Worm (Caenorhabditis elegans) whole organism, midembryonic: Measurements from ENCODE around the gene chil-11.

ENCODE experiments used
- T22C8.4 ChIP-seq: fragments of 200-800 bp; sonication (Bioruptor generic); IDR thresholded peaks from 2 replicates; pipeline ENCODE4 v1.3.6; 2022; ENCODE audit warnings: missing genetic modification characterization, missing compliant biosample characterization
- cog-1 ChIP-seq: sonication (generic microtip); optimal IDR thresholded peaks from 2 replicates; lab custom pipeline; 2016; ENCODE audit warnings: missing genetic modification characterization, missing compliant biosample characterization
- flt-1 ChIP-seq: fragments of 200-800 bp; sonication (Bioruptor generic); IDR thresholded peaks from 2 replicates; pipeline ENCODE4 v1.3.6; 2022; ENCODE audit warnings: missing genetic modification characterization, missing compliant biosample characterization
- klf-2 ChIP-seq: fragments of 200-800 bp; sonication (Bioruptor generic); conservative IDR thresholded peaks from 2 replicates; pipeline ENCODE4 v1.3.6; 2022; ENCODE audit warnings: missing genetic modification reagents, missing genetic modification characterization, missing compliant biosample characterization
- med-1 ChIP-seq: sonication (generic microtip); optimal IDR thresholded peaks from 2 replicates; lab custom pipeline; 2017; ENCODE audit warnings: missing genetic modification characterization, mild to moderate bottlenecking, missing compliant biosample characterization, antibody characterized with exemption, missing genetic modification reagents; ENCODE audit not compliant: insufficient read depth
- ref-1 ChIP-seq: fragments of 200-800 bp; sonication (Bioruptor generic); conservative IDR thresholded peaks from 2 replicates; pipeline ENCODE4 v1.3.6; 2022; ENCODE audit warnings: missing genetic modification reagents, missing genetic modification characterization, missing compliant biosample characterization
- tab-1 ChIP-seq: fragments of 200-800 bp; sonication (Bioruptor generic); IDR thresholded peaks from 2 replicates; pipeline ENCODE4 v1.3.6; 2022; ENCODE audit warnings: missing genetic modification characterization, missing compliant biosample characterization
- ztf-23 ChIP-seq: fragments of 200-800 bp; sonication (Bioruptor generic); IDR thresholded peaks from 2 replicates; pipeline ENCODE4 v1.3.6; 2022; ENCODE audit warnings: missing genetic modification reagents, missing genetic modification characterization, missing compliant biosample characterization
- ztf-29 ChIP-seq: fragments of 200-800 bp; sonication (Bioruptor generic); IDR thresholded peaks from 2 replicates; pipeline ENCODE4 v1.3.6; 2022; ENCODE audit warnings: missing genetic modification reagents, missing genetic modification characterization, missing compliant biosample characterization

Gene chil-11

DNA sequence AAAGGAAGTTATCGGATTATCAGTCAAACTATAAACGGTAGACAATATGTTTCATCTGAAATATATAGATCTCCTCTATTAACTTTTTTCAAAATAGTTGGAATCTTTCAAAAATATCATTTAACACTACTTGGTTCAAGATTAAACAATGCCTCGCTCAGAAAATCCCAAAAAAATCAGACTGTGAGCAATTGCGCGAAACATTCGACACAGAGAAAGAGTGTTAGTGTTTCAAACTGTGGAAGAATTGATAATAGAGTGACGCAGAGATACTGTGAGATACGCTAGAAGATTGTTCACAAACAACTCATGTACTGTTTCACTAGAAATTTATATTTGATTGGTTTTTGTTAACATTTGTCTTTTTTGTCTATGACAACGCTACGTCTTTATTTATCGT is at the start of gene chil-11:
TSS of gene chil-11 (plus strand) at position 301 of the 400 bp plus-strand sequence.
- TF ChIP-seq cog-1 (tag; lab: Kevin White, UChicago): no peak
- TF ChIP-seq T22C8.4 (GFP tag; lab: Robert Waterston, UW): no peak

ce11 chrIV:5700372-5700771 is 40.8 kb upstream of the chil-11 start:
- TF ChIP-seq med-1 (GFP tag; lab: Kevin White, UChicago) (no peak), cog-1 (tag; lab: Kevin White, UChicago) (no peak), ref-1 (GFP tag; lab: Robert Waterston, UW) (no peak), ztf-23 (GFP tag; lab: Robert Waterston, UW) (no peak), flt-1 (GFP tag; lab: Robert Waterston, UW) (no peak), T22C8.4 (GFP tag; lab: Robert Waterston, UW) (no peak), tab-1 (GFP tag; lab: Robert Waterston, UW) (no peak), klf-2 (no peak), ztf-29 (GFP tag; lab: Robert Waterston, UW) (no peak)

DNA sequence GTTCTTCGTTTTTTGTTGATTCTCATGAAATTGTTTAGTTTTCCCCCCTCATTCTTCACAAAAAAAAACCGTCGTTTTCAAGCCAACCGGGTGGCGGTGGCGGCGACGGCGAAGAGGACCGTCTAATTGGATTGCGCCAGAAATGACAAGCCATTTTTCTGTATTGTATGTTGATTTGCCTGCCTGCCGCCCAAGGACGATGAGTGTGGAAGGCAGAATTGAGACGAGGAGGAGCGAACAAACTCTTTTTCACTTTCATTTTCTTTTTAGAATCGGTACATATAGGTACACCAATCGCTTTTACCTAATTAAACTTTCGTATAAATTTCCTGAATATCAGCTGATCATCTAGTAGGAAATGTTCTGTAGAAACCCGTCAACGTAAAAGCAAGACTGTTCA is 39.5 kb upstream of the chil-11 start:
- TF ChIP-seq tab-1 (GFP tag; lab: Robert Waterston, UW) (no peak), flt-1 (GFP tag; lab: Robert Waterston, UW) (no peak), ztf-23 (GFP tag; lab: Robert Waterston, UW) (no peak), cog-1 (tag; lab: Kevin White, UChicago) (no peak), ref-1 (GFP tag; lab: Robert Waterston, UW) (no peak), klf-2 (no peak), ztf-29 (GFP tag; lab: Robert Waterston, UW) (no peak), med-1 (GFP tag; lab: Kevin White, UChicago) (no peak), T22C8.4 (GFP tag; lab: Robert Waterston, UW) (no peak)

- TF ChIP-seq ref-1 (GFP tag; lab: Robert Waterston, UW) (no peak), T22C8.4 (GFP tag; lab: Robert Waterston, UW) (no peak), ztf-29 (GFP tag; lab: Robert Waterston, UW) (no peak), cog-1 (tag; lab: Kevin White, UChicago) (no peak), ztf-23 (GFP tag; lab: Robert Waterston, UW) (no peak), tab-1 (GFP tag; lab: Robert Waterston, UW) (no peak), klf-2 (no peak), flt-1 (GFP tag; lab: Robert Waterston, UW) (no peak), med-1 (GFP tag; lab: Kevin White, UChicago) (no peak)
Measured at ce11 chrIV:5703443-5703842, 37.7 kb upstream of the chil-11 start, which contains the start of the genes C55C3.73 and perm-5. Gene C55C3.73, minus strand, starts transcription at chrIV:5703451. Gene perm-5, minus strand, starts transcription at chrIV:5703468.

DNA sequence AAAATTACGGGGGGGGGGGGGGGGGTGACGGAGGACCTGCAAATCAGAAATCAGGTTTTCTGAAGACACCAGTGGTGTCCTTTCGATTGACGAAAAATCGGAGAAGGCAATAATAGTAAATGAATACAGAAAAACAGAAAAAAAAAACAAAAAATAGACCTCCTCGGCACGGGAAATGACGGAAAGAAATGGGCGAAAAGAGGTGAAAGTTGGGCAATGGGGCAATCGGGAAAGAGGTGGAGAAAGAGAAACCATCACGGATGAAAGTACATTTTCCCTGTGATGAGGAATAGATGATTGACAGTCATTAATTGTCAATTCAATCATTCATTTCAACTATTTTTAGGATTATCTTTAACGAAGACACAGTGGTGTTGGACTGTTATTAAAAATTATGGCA is 37.2 kb upstream of the chil-11 start:
- TF ChIP-seq cog-1 (tag; lab: Kevin White, UChicago): no peak
- no peak for TF ChIP-seq flt-1 (GFP tag; lab: Robert Waterston, UW)
- no peak for TF ChIP-seq klf-2
- TF ChIP-seq ztf-23 (GFP tag; lab: Robert Waterston, UW): no peak
- no peak for TF ChIP-seq med-1 (GFP tag; lab: Kevin White, UChicago)
- TF ChIP-seq tab-1 (GFP tag; lab: Robert Waterston, UW): no peak
- no peak for TF ChIP-seq ztf-29 (GFP tag; lab: Robert Waterston, UW)
- TF ChIP-seq ref-1 (GFP tag; lab: Robert Waterston, UW): no peak
- TF ChIP-seq T22C8.4 (GFP tag; lab: Robert Waterston, UW): no peak

DNA sequence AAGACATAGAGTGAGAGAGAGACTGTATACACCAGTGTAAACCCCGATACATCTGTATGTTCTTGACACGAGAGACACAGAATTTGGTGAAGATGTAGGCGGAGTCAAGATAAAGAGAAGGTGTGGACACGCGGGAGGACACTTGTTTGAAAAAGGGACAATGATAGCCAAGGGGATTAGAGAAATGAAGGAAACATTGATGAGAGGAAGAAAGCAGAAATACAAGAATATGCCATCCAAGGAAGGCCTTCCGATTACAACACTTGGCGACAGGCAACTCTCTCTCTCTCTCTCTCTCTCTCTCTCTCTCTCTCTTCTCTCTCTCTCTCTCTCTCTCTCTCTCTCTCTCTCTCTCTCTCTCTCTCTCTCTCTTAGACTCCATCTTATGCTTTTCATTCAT is 34.5 kb upstream of the chil-11 start:
- TF ChIP-seq tab-1 (GFP tag; lab: Robert Waterston, UW) (no peak), ztf-23 (GFP tag; lab: Robert Waterston, UW) (no peak), ztf-29 (GFP tag; lab: Robert Waterston, UW) (no peak), med-1 (GFP tag; lab: Kevin White, UChicago) (no peak), cog-1 (tag; lab: Kevin White, UChicago) (no peak), klf-2 (no peak), T22C8.4 (GFP tag; lab: Robert Waterston, UW) (no peak), flt-1 (GFP tag; lab: Robert Waterston, UW) (no peak), ref-1 (GFP tag; lab: Robert Waterston, UW) (no peak)

ce11 chrIV:5708796-5709195 is 32.3 kb upstream of the chil-11 start, which contains the start of gene C55C3.1:
Gene C55C3.1, plus strand, starts transcription at chrIV:5709096.
- TF ChIP-seq flt-1 (GFP tag; lab: Robert Waterston, UW) (no peak), T22C8.4 (GFP tag; lab: Robert Waterston, UW) (no peak), cog-1 (tag; lab: Kevin White, UChicago) (no peak), ztf-23 (GFP tag; lab: Robert Waterston, UW) (no peak), klf-2 (no peak), ztf-29 (GFP tag; lab: Robert Waterston, UW) (no peak), tab-1 (GFP tag; lab: Robert Waterston, UW) (no peak), med-1 (GFP tag; lab: Kevin White, UChicago) (no peak), ref-1 (GFP tag; lab: Robert Waterston, UW) (no peak)

ce11 chrIV:5715341-5716112 is 25.6 kb upstream of the chil-11 start:
- no peak for TF ChIP-seq med-1 (GFP tag; lab: Kevin White, UChicago)
- TF ChIP-seq ref-1 (GFP tag; lab: Robert Waterston, UW): no peak

ce11 chrIV:5723659-5724058 is 17.5 kb upstream of the chil-11 start:
- no peak for TF ChIP-seq ref-1 (GFP tag; lab: Robert Waterston, UW)
- no peak for TF ChIP-seq T22C8.4 (GFP tag; lab: Robert Waterston, UW)
- no peak for TF ChIP-seq ztf-29 (GFP tag; lab: Robert Waterston, UW)
- TF ChIP-seq flt-1 (GFP tag; lab: Robert Waterston, UW): no peak
- TF ChIP-seq tab-1 (GFP tag; lab: Robert Waterston, UW): no peak
- no peak for TF ChIP-seq klf-2
- no peak for TF ChIP-seq med-1 (GFP tag; lab: Kevin White, UChicago)
- TF ChIP-seq cog-1 (tag; lab: Kevin White, UChicago): no peak
- TF ChIP-seq ztf-23 (GFP tag; lab: Robert Waterston, UW): no peak
